Fruit fly (Drosophila melanogaster) whole organism, embryonic: ENCODE data around the gene et.
A peak's percentile ranks its signal among the peaks of the same experiment; 100 is the strongest.

Source experiments
- Asciz ChIP-seq: fragments of 200-800 bp; sonication (Bioruptor generic); optimal IDR thresholded peaks from 2 replicates; lab custom pipeline; 2017; ENCODE audit warnings: missing biosample characterization, mild to moderate bottlenecking, missing genetic modification characterization, missing genetic modification reagents
- BEAF-32 ChIP-seq: fragments of 200-800 bp; sonication (Bioruptor generic); optimal IDR thresholded peaks from 3 replicates; lab custom pipeline; 2017; ENCODE audit warnings: missing biosample characterization, missing genetic modification characterization, mild to moderate bottlenecking, moderate library complexity, missing genetic modification reagents
- CG14710 ChIP-seq: fragments of 200-800 bp; sonication (Bioruptor generic); optimal IDR thresholded peaks from 3 replicates; lab custom pipeline; 2019; ENCODE audit warnings: missing biosample characterization, mild to moderate bottlenecking, missing genetic modification characterization, moderate library complexity
- CG15514 ChIP-seq: fragments of 200-800 bp; sonication (Bioruptor generic); optimal IDR thresholded peaks from 3 replicates; lab custom pipeline; 2017; ENCODE audit warnings: missing biosample characterization, missing genetic modification characterization, mild to moderate bottlenecking, moderate library complexity, missing genetic modification reagents
- CG15696 ChIP-seq: fragments of 200-800 bp; sonication (Bioruptor generic); optimal IDR thresholded peaks from 2 replicates; lab custom pipeline; 2019; ENCODE audit warnings: missing biosample characterization, mild to moderate bottlenecking, missing genetic modification characterization, moderate library complexity
- CG17359 ChIP-seq: fragments of 200-800 bp; sonication (Bioruptor generic); optimal IDR thresholded peaks from 3 replicates; lab custom pipeline; 2018; ENCODE audit warnings: missing biosample characterization, mild to moderate bottlenecking, missing genetic modification characterization, moderate library complexity
- CG17361 ChIP-seq: fragments of 200-800 bp; sonication (Bioruptor generic); IDR thresholded peaks from 3 replicates; pipeline ENCODE4 v1.3.6; 2022; ENCODE audit warnings: missing biosample characterization, missing genetic modification characterization
- CG2120 ChIP-seq: fragments of 200-800 bp; sonication (Bioruptor generic); optimal IDR thresholded peaks from 3 replicates; lab custom pipeline; 2016; ENCODE audit warnings: missing biosample characterization, missing genetic modification characterization
- CG2712 ChIP-seq: fragments of 200-800 bp; optimal IDR thresholded peaks from 3 replicates; lab custom pipeline; 2019; ENCODE audit warnings: missing biosample characterization, mild to moderate bottlenecking, missing genetic modification characterization, moderate library complexity
- CG30020 ChIP-seq: fragments of 200-800 bp; optimal IDR thresholded peaks from 2 replicates; lab custom pipeline; 2019; ENCODE audit warnings: missing biosample characterization, mild to moderate bottlenecking, missing genetic modification characterization, moderate library complexity
- CG43689 ChIP-seq: fragments of 200-800 bp; sonication (Bioruptor generic); IDR thresholded peaks from 2 replicates; pipeline ENCODE4 v1.3.6; 2022; ENCODE audit warnings: missing biosample characterization, missing genetic modification characterization
- CG4707 ChIP-seq: fragments of 200-800 bp; sonication (Bioruptor generic); optimal IDR thresholded peaks from 2 replicates; lab custom pipeline; 2018; ENCODE audit warnings: missing biosample characterization, mild to moderate bottlenecking, missing genetic modification characterization, moderate library complexity
- CG6765 ChIP-seq: fragments of 200-800 bp; sonication (Bioruptor generic); optimal IDR thresholded peaks from 3 replicates; lab custom pipeline; 2017; ENCODE audit warnings: missing biosample characterization, mild to moderate bottlenecking, missing genetic modification characterization
- CG6813 ChIP-seq: fragments of 200-800 bp; sonication (Bioruptor generic); optimal IDR thresholded peaks from 2 replicates; lab custom pipeline; 2017; ENCODE audit warnings: missing biosample characterization, missing genetic modification characterization, mild to moderate bottlenecking, moderate library complexity, missing genetic modification reagents
- CoRest ChIP-seq: fragments of 200-800 bp; sonication (Bioruptor generic); optimal IDR thresholded peaks from 3 replicates; lab custom pipeline; 2018; ENCODE audit warnings: missing biosample characterization, mild to moderate bottlenecking, missing genetic modification characterization, moderate library complexity
- Doc3 ChIP-seq: fragments of 200-800 bp; sonication (Bioruptor generic); IDR thresholded peaks from 3 replicates; pipeline ENCODE4 v1.3.6; 2022; ENCODE audit warnings: missing biosample characterization, missing genetic modification characterization; ENCODE audit not compliant: partially characterized antibody
- Dp ChIP-seq: fragments of 200-800 bp; sonication (Bioruptor generic); optimal IDR thresholded peaks from 2 replicates; lab custom pipeline; 2018; ENCODE audit warnings: missing biosample characterization, mild to moderate bottlenecking, missing genetic modification characterization, moderate library complexity
- Elba2 ChIP-seq: fragments of 200-800 bp; sonication (Bioruptor generic); optimal IDR thresholded peaks from 3 replicates; lab custom pipeline; 2016; ENCODE audit warnings: missing biosample characterization, missing genetic modification characterization
- HmgZ ChIP-seq: fragments of 200-800 bp; sonication (Bioruptor generic); optimal IDR thresholded peaks from 2 replicates; lab custom pipeline; 2018; ENCODE audit warnings: missing biosample characterization, mild to moderate bottlenecking, missing genetic modification characterization
- MBD-R2 ChIP-seq: fragments of 200-800 bp; sonication (Bioruptor generic); IDR thresholded peaks from 2 replicates; pipeline ENCODE4 v1.3.6; 2022; ENCODE audit warnings: missing biosample characterization, missing genetic modification characterization
- Med ChIP-seq: fragments of 200-800 bp; sonication (Bioruptor generic); peaks from one replicate; lab custom pipeline; 2016; ENCODE audit warnings: missing biosample characterization, missing genetic modification characterization, mild to moderate bottlenecking, inconsistent platforms, moderate library complexity
- Nf-YC ChIP-seq: fragments of 200-800 bp; optimal IDR thresholded peaks from 3 replicates; lab custom pipeline; 2019; ENCODE audit warnings: missing biosample characterization, mild to moderate bottlenecking, missing genetic modification characterization, moderate library complexity
- Pdp1 ChIP-seq, 2 experiments: fragments of 200-800 bp; sonication (Bioruptor generic); optimal IDR thresholded peaks; 3 replicates each; lab custom pipeline; 2016; ENCODE audit warnings: missing biosample characterization in 2 of 2, missing genetic modification characterization in 2 of 2, mild to moderate bottlenecking in 1 of 2, moderate library complexity in 1 of 2
- Ptx1 ChIP-seq: fragments of 200-800 bp; sonication (Bioruptor generic); IDR thresholded peaks from 2 replicates; pipeline ENCODE4 v1.3.6; 2022; ENCODE audit warnings: missing biosample characterization, missing genetic modification characterization
- Scr ChIP-seq: fragments of 200-800 bp; sonication (Bioruptor generic); IDR thresholded peaks from 2 replicates; pipeline ENCODE4 v1.3.6; 2022; ENCODE audit warnings: missing biosample characterization, missing genetic modification characterization; ENCODE audit not compliant: partially characterized antibody
- Sin3A ChIP-seq: fragments of >200 bp; optimal IDR thresholded peaks from 2 replicates; lab custom pipeline; 2018
- Trl ChIP-seq, 3 experiments: fragments of >200 bp in 2 of 3; fragments of 200-800 bp in 1 of 3; sonication (Bioruptor generic) in 1 of 3; optimal IDR thresholded peaks; 2 replicates in 1 of 3; 3 replicates in 2 of 3; lab custom pipeline; 2016 to 2017; ENCODE audit warnings: missing biosample characterization in 1 of 3, missing genetic modification characterization in 1 of 3
- Xbp1 ChIP-seq: fragments of 200-800 bp; sonication (Bioruptor generic); optimal IDR thresholded peaks from 3 replicates; lab custom pipeline; 2016; ENCODE audit warnings: missing biosample characterization, mild to moderate bottlenecking, missing genetic modification characterization
- Xrp1 ChIP-seq: fragments of 200-800 bp; sonication (Bioruptor generic); IDR thresholded peaks from 2 replicates; pipeline ENCODE4 v1.3.6; 2022; ENCODE audit warnings: missing biosample characterization, missing genetic modification characterization
- YL-1 ChIP-seq: fragments of 200-800 bp; sonication (Bioruptor generic); optimal IDR thresholded peaks from 3 replicates; lab custom pipeline; 2017; ENCODE audit warnings: missing biosample characterization, mild to moderate bottlenecking, missing genetic modification characterization
- amos ChIP-seq: fragments of 200-800 bp; sonication (Bioruptor generic); IDR thresholded peaks from 2 replicates; pipeline ENCODE4 v1.3.6; 2022; ENCODE audit warnings: missing biosample characterization, missing genetic modification characterization; ENCODE audit not compliant: partially characterized antibody
- ash1 ChIP-seq: fragments of 200-800 bp; sonication (Bioruptor generic); optimal IDR thresholded peaks from 2 replicates; lab custom pipeline; 2018; ENCODE audit warnings: missing biosample characterization, mild to moderate bottlenecking, missing genetic modification characterization
- ato ChIP-seq: fragments of 200-800 bp; sonication (Bioruptor generic); IDR thresholded peaks from 2 replicates; pipeline ENCODE4 v1.3.6; 2022; ENCODE audit warnings: missing biosample characterization, missing genetic modification characterization; ENCODE audit not compliant: partially characterized antibody
- bsh ChIP-seq, 2 experiments: fragments of 200-800 bp; sonication (Bioruptor generic); optimal IDR thresholded peaks; 2 replicates each; lab custom pipeline; 2017 to 2018; ENCODE audit warnings: mild to moderate bottlenecking in 2 of 2, missing biosample characterization in 2 of 2, missing genetic modification characterization in 2 of 2, moderate library complexity in 1 of 2
- btn ChIP-seq: fragments of 200-800 bp; sonication (Bioruptor generic); optimal IDR thresholded peaks from 2 replicates; lab custom pipeline; 2016; ENCODE audit warnings: missing biosample characterization, missing genetic modification characterization
- dysf ChIP-seq: fragments of 200-800 bp; sonication (Bioruptor generic); IDR thresholded peaks from 3 replicates; pipeline ENCODE4 v1.3.6; 2022; ENCODE audit warnings: missing biosample characterization, missing genetic modification characterization
- ems ChIP-seq: fragments of 200-800 bp; sonication (Bioruptor generic); optimal IDR thresholded peaks from 3 replicates; lab custom pipeline; 2016; ENCODE audit warnings: missing biosample characterization, missing genetic modification characterization
- gcm ChIP-seq: fragments of 200-800 bp; sonication (Bioruptor generic); optimal IDR thresholded peaks from 2 replicates; lab custom pipeline; 2019; ENCODE audit warnings: missing biosample characterization, mild to moderate bottlenecking, missing genetic modification characterization, moderate library complexity
- gro ChIP-seq: fragments of 200-800 bp; sonication (Bioruptor generic); optimal IDR thresholded peaks from 2 replicates; lab custom pipeline; 2016; ENCODE audit warnings: missing biosample characterization, missing genetic modification characterization
- hbn ChIP-seq: fragments of 200-800 bp; sonication (Bioruptor generic); IDR thresholded peaks from 2 replicates; pipeline ENCODE4 v1.3.6; 2022; ENCODE audit warnings: missing biosample characterization, missing genetic modification characterization; ENCODE audit not compliant: partially characterized antibody
- kni ChIP-seq: fragments of 200-800 bp; sonication (Bioruptor generic); optimal IDR thresholded peaks from 3 replicates; lab custom pipeline; 2017; ENCODE audit warnings: mild to moderate bottlenecking, missing biosample characterization, missing genetic modification reagents, missing genetic modification characterization
- knrl ChIP-seq: fragments of 200-800 bp; sonication (Bioruptor generic); IDR thresholded peaks from 3 replicates; pipeline ENCODE4 v1.3.6; 2022; ENCODE audit warnings: missing biosample characterization, missing genetic modification characterization; ENCODE audit not compliant: partially characterized antibody
- nerfin-1 ChIP-seq: fragments of 200-800 bp; sonication (Bioruptor generic); optimal IDR thresholded peaks from 3 replicates; lab custom pipeline; 2019; ENCODE audit warnings: missing biosample characterization, mild to moderate bottlenecking, missing genetic modification characterization, moderate library complexity
- nmo ChIP-seq: fragments of 200-800 bp; sonication (Bioruptor generic); optimal IDR thresholded peaks from 2 replicates; lab custom pipeline; 2018; ENCODE audit warnings: missing biosample characterization, mild to moderate bottlenecking, missing genetic modification characterization, moderate library complexity
- pum ChIP-seq: fragments of 200-800 bp; sonication (Bioruptor generic); optimal IDR thresholded peaks from 2 replicates; lab custom pipeline; 2016; ENCODE audit warnings: missing biosample characterization, missing genetic modification characterization
- sna ChIP-seq: fragments of 200-800 bp; sonication (Bioruptor generic); IDR thresholded peaks from 2 replicates; pipeline ENCODE4 v1.3.6; 2022; ENCODE audit warnings: missing biosample characterization, missing genetic modification characterization; ENCODE audit not compliant: partially characterized antibody
- vnd ChIP-seq: fragments of 200-800 bp; sonication (Bioruptor generic); IDR thresholded peaks from 3 replicates; pipeline ENCODE4 v1.3.6; 2022; ENCODE audit warnings: missing biosample characterization, missing genetic modification characterization; ENCODE audit not compliant: partially characterized antibody
- vvl ChIP-seq: fragments of 200-800 bp; sonication (Bioruptor generic); IDR thresholded peaks from 2 replicates; pipeline ENCODE4 v1.3.6; 2022; ENCODE audit warnings: missing biosample characterization, missing genetic modification characterization

Gene et

dm6 chrX:19701611-19702010, 25.9 kb upstream of the et start, which contains the start of gene Tcs4 (continued):
- TF ChIP-seq HmgZ (tag; lab: Kevin White, UChicago), result peak; percentile 21
- TF ChIP-seq vnd (GFP tag; lab: Robert Waterston, UW), result no peak
- peak; percentile 43; the same call in 1 of the 2 replicates for TF ChIP-seq Xrp1 (GFP tag; lab: Robert Waterston, UW)
- no peak for TF ChIP-seq Asciz (GFP tag; lab: Kevin White, UChicago)
- TF ChIP-seq nmo (GFP tag; lab: Kevin White, UChicago), result peak; percentile 48
- TF ChIP-seq BEAF-32, result peak; percentile 8
- peak; percentile 32 for TF ChIP-seq Dp (GFP tag; lab: Kevin White, UChicago)
- TF ChIP-seq CG15696, result peak; percentile 30
- no peak for TF ChIP-seq kni (GFP tag; lab: Kevin White, UChicago)
- TF ChIP-seq Ptx1 (GFP tag; lab: Robert Waterston, UW), result no peak
- no peak for TF ChIP-seq CG6765 (GFP tag; lab: Kevin White, UChicago)
- peak; percentile 56 for TF ChIP-seq CG30020 (tag; lab: Kevin White, UChicago)
- TF ChIP-seq Pdp1 (GFP tag; optimal IDR thresholded peaks at IDR 0.05; lab: Kevin White, UChicago), result peak in 1 of 2 experiments; percentile 83
- peak; percentile 56; the same call in 1 of the 2 replicates for TF ChIP-seq hbn (GFP tag; lab: Robert Waterston, UW)
- TF ChIP-seq YL-1, result peak; percentile 48
- peak; percentile 49 for TF ChIP-seq CG14710 (tag; lab: Kevin White, UChicago)
- TF ChIP-seq dysf (GFP tag; lab: Robert Waterston, UW), result no peak
- 0 out of 3 replicates have a peak, but pooled peaks have one; percentile 33 for TF ChIP-seq CG17361
- peak; percentile 71 for TF ChIP-seq vvl (GFP tag; lab: Robert Waterston, UW)
- TF ChIP-seq sna (GFP tag; lab: Robert Waterston, UW), result peak; percentile 66; the same call in 1 of the 2 replicates
- no peak for TF ChIP-seq pum (GFP tag; lab: Kevin White, UChicago)
- TF ChIP-seq CG43689 (GFP tag; lab: Robert Waterston, UW), result no peak
- TF ChIP-seq Sin3A (lab: Kevin White, UChicago), result peak; percentile 12
- peak; percentile 60 for TF ChIP-seq CG2712 (tag; lab: Kevin White, UChicago)
- no peak for TF ChIP-seq CG4707
- TF ChIP-seq CG6813 (GFP tag; lab: Kevin White, UChicago), result no peak
- TF ChIP-seq amos, result peak; percentile 46; the same call in 1 of the 2 replicates
- TF ChIP-seq nerfin-1 (tag; lab: Kevin White, UChicago), result no peak
- peak; percentile 16 for TF ChIP-seq CG15514 (GFP tag; lab: Kevin White, UChicago)
- peak; percentile 19 for TF ChIP-seq Nf-YC (tag; lab: Kevin White, UChicago)
- TF ChIP-seq MBD-R2, result peak; percentile 82
- TF ChIP-seq gro, result no peak
- 0 out of 2 replicates have a peak, but pooled peaks have one; percentile 26 for TF ChIP-seq ato (GFP tag; lab: Robert Waterston, UW)
- TF ChIP-seq knrl (GFP tag; lab: Robert Waterston, UW), result peak; percentile 42; the same call in 1 of the 3 replicates
- peak; percentile 76 for TF ChIP-seq Med (GFP tag; lab: Kevin White, UChicago)
- TF ChIP-seq Doc3 (GFP tag; lab: Robert Waterston, UW), result 0 out of 3 replicates have a peak, but pooled peaks have one; percentile 48
- TF ChIP-seq CG17359, result peak; percentile 13
- TF ChIP-seq CG2120 (GFP tag; lab: Kevin White, UChicago), result peak; percentile 16
- peak; percentile 25 for TF ChIP-seq Elba2 (GFP tag; lab: Kevin White, UChicago)
- TF ChIP-seq CoRest (tag; lab: Kevin White, UChicago), result peak; percentile 29
- TF ChIP-seq Scr (GFP tag; lab: Robert Waterston, UW), result peak; percentile 59
- no peak for TF ChIP-seq ash1
- peak; percentile 42 for TF ChIP-seq Xbp1 (GFP tag; lab: Kevin White, UChicago)
- TF ChIP-seq ems (GFP tag; lab: Kevin White, UChicago), result no peak
- peak; percentile 3 for TF ChIP-seq gcm
- peak in 1 of 2 experiments; percentile 33 for TF ChIP-seq bsh (GFP tag; optimal IDR thresholded peaks at IDR 0.05; lab: Kevin White, UChicago)
- TF ChIP-seq Trl (optimal IDR thresholded peaks at IDR 0.05; lab: Kevin White, UChicago), result no peak
- no peak for TF ChIP-seq Trl (GFP tag; optimal IDR thresholded peaks at IDR 0.05; lab: Kevin White, UChicago)
- TF ChIP-seq btn (GFP tag; lab: Kevin White, UChicago), result no peak
